Worm (Caenorhabditis elegans): Measurements from ENCODE around the gene F31F4.11.

Gene F31F4.11

ce11 chrV:622902-623301 lies 41.3 kb downstream of the F31F4.11 start, which contains the start of gene F48G7.5:
Gene F48G7.5, minus strand, starts transcription at chrV:622935.
- no peak for TF ChIP-seq ets-7 (tag; optimal IDR thresholded peaks at IDR 0.05)
- TF ChIP-seq pes-1 (GFP tag; IDR thresholded peaks at IDR 0.05), result no peak
- no peak for TF ChIP-seq tra-4 (tag; optimal IDR thresholded peaks at IDR 0.05)
- no peak for TF ChIP-seq hmbx-1 (tag; optimal IDR thresholded peaks at IDR 0.05)
- TF ChIP-seq aly-1 (tag; optimal IDR thresholded peaks at IDR 0.05), result no peak
- TF ChIP-seq hnd-1 (tag; optimal IDR thresholded peaks at IDR 0.05), result no peak

DNA sequence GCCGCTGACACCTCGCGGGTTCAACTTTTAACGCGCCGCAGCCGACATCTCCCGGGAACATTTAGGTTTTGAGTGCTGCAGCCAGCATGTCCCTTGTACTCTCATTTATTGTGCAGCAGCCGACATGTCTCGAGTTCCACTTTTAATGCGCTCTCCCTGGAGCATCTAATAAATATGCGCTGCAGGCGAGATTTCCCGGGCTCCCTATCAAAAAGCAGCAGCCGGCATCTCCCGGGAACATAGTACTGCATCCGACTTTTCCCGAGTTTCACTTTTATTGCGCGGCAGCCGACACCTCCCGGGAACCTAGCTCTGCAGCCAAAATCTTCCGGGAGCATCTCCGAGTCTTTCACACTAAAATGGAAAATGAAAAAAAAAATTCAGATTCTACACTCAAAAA lies 43.2 kb downstream of the F31F4.11 start:
- no peak for TF ChIP-seq hnd-1 (tag; optimal IDR thresholded peaks at IDR 0.05)
- TF ChIP-seq tbx-37 (GFP tag; conservative IDR thresholded peaks at IDR 0.05), result no peak
- TF ChIP-seq tbx-11 (GFP tag; IDR thresholded peaks at IDR 0.05), result no peak
- no peak for TF ChIP-seq ama-1 (optimal IDR thresholded peaks at IDR 0.05)
- no peak for TF ChIP-seq hmg-4 (GFP tag; optimal IDR thresholded peaks at IDR 0.05)
- TF ChIP-seq ets-7 (tag; optimal IDR thresholded peaks at IDR 0.05), result no peak
- no peak for TF ChIP-seq ceh-13 (GFP tag; optimal IDR thresholded peaks at IDR 0.05)
- no peak for TF ChIP-seq ceh-36 (tag; optimal IDR thresholded peaks at IDR 0.05)
- no peak for TF ChIP-seq scrt-1 (GFP tag; IDR thresholded peaks at IDR 0.05)
- TF ChIP-seq sea-1 (GFP tag; conservative IDR thresholded peaks at IDR 0.05), result no peak
- no peak for TF ChIP-seq hmbx-1 (tag; optimal IDR thresholded peaks at IDR 0.05)
- no peak for TF ChIP-seq aly-1 (tag; optimal IDR thresholded peaks at IDR 0.05)
- no peak for TF ChIP-seq F13C5.2 (tag; optimal IDR thresholded peaks at IDR 0.05)
- no peak for TF ChIP-seq tra-4 (tag; optimal IDR thresholded peaks at IDR 0.05)

ce11 chrV:619054-619453 lies 45.2 kb downstream of the F31F4.11 start, which contains the start of gene F48G7.4:
Gene F48G7.4, plus strand, starts transcription at chrV:619453.
- TF ChIP-seq F13C5.2 (tag; optimal IDR thresholded peaks at IDR 0.05), result no peak
- no peak for TF ChIP-seq hnd-1 (tag; optimal IDR thresholded peaks at IDR 0.05)
- TF ChIP-seq scrt-1 (GFP tag; IDR thresholded peaks at IDR 0.05), result no peak
- no peak for TF ChIP-seq ceh-13 (GFP tag; optimal IDR thresholded peaks at IDR 0.05)
- no peak for TF ChIP-seq hmbx-1 (tag; optimal IDR thresholded peaks at IDR 0.05)
- TF ChIP-seq tbx-11 (GFP tag; IDR thresholded peaks at IDR 0.05), result no peak
- TF ChIP-seq pes-1 (GFP tag; IDR thresholded peaks at IDR 0.05), result no peak
- TF ChIP-seq tbx-37 (GFP tag; conservative IDR thresholded peaks at IDR 0.05), result no peak
- TF ChIP-seq ama-1 (optimal IDR thresholded peaks at IDR 0.05), result no peak
- no peak for TF ChIP-seq ets-7 (tag; optimal IDR thresholded peaks at IDR 0.05)
- TF ChIP-seq aly-1 (tag; optimal IDR thresholded peaks at IDR 0.05), result no peak
- no peak for TF ChIP-seq B0310.2 (tag; optimal IDR thresholded peaks at IDR 0.05)
- TF ChIP-seq tra-4 (tag; optimal IDR thresholded peaks at IDR 0.05), result no peak
- TF ChIP-seq sea-1 (GFP tag; conservative IDR thresholded peaks at IDR 0.05), result no peak
- no peak for TF ChIP-seq ceh-36 (tag; optimal IDR thresholded peaks at IDR 0.05)
- TF ChIP-seq hmg-4 (GFP tag; optimal IDR thresholded peaks at IDR 0.05), result no peak
- no peak for TF ChIP-seq flt-1 (GFP tag; IDR thresholded peaks at IDR 0.05)

- TF ChIP-seq pes-1 (GFP tag; IDR thresholded peaks at IDR 0.05) (no peak), tra-4 (tag; optimal IDR thresholded peaks at IDR 0.05) (no peak), B0310.2 (tag; optimal IDR thresholded peaks at IDR 0.05) (no peak), hnd-1 (tag; optimal IDR thresholded peaks at IDR 0.05) (no peak), ceh-36 (tag; optimal IDR thresholded peaks at IDR 0.05) (no peak), aly-1 (tag; optimal IDR thresholded peaks at IDR 0.05) (no peak), hmbx-1 (tag; optimal IDR thresholded peaks at IDR 0.05) (no peak), F13C5.2 (tag; optimal IDR thresholded peaks at IDR 0.05) (no peak), tbx-11 (GFP tag; IDR thresholded peaks at IDR 0.05) (no peak), sea-1 (GFP tag; conservative IDR thresholded peaks at IDR 0.05) (no peak), ets-7 (tag; optimal IDR thresholded peaks at IDR 0.05) (no peak), scrt-1 (GFP tag; IDR thresholded peaks at IDR 0.05) (no peak), hmg-4 (GFP tag; optimal IDR thresholded peaks at IDR 0.05) (no peak), flt-1 (GFP tag; IDR thresholded peaks at IDR 0.05) (no peak), ceh-13 (GFP tag; optimal IDR thresholded peaks at IDR 0.05) (no peak)
These were observed 46.3 kb downstream of the F31F4.11 start for ce11 chrV:617917-618316.

ce11 chrV:615275-615674 lies 49.0 kb downstream of the F31F4.11 start, which contains the start of gene F48G7.13:
Gene F48G7.13, plus strand, starts transcription at chrV:615575.
- no peak for TF ChIP-seq ceh-13 (GFP tag; optimal IDR thresholded peaks at IDR 0.05)
- TF ChIP-seq pes-1 (GFP tag; IDR thresholded peaks at IDR 0.05), result no peak
- no peak for TF ChIP-seq flt-1 (GFP tag; IDR thresholded peaks at IDR 0.05)
- TF ChIP-seq ama-1 (optimal IDR thresholded peaks at IDR 0.05), result no peak
- TF ChIP-seq tbx-37 (GFP tag; conservative IDR thresholded peaks at IDR 0.05), result no peak
- TF ChIP-seq tbx-11 (GFP tag; IDR thresholded peaks at IDR 0.05), result no peak
